Worm (Caenorhabditis elegans) whole organism, young adult: Measurements from ENCODE around the gene cacn-1.

ENCODE experiments used
- B0035.1 ChIP-seq: sonication (generic microtip); optimal IDR thresholded peaks from 2 replicates; lab custom pipeline; 2016; ENCODE audit warnings: missing genetic modification characterization, mild to moderate bottlenecking, missing compliant biosample characterization, missing genotype, missing genetic modification reagents
- ama-1 ChIP-seq, 3 experiments: fragments of 150-350 bp in 1 of 3; sonication (generic microtip) in 2 of 3; optimal IDR thresholded peaks; 2 replicates each; lab custom pipeline; 2014 to 2018; ENCODE audit warnings: missing biosample characterization in 2 of 3, missing genetic modification characterization in 2 of 3, missing genetic modification reagents in 2 of 3
- cebp-2 ChIP-seq: fragments of 200-800 bp; sonication (Bioruptor generic); IDR thresholded peaks from 2 replicates; pipeline ENCODE4 v1.3.6; 2022; ENCODE audit warnings: missing genetic modification characterization, missing compliant biosample characterization
- snpc-4 ChIP-seq, 5 experiments: fragments of 150-350 bp in 1 of 5; sonication (generic microtip) in 4 of 5; optimal IDR thresholded peaks; 2 replicates each; lab custom pipeline; 2014 to 2018; ENCODE audit warnings: missing genetic modification characterization in 5 of 5, missing biosample characterization in 3 of 5, antibody characterized with exemption in 2 of 5, mild to moderate bottlenecking in 2 of 5, missing compliant biosample characterization in 2 of 5, missing genotype in 2 of 5, moderate library complexity in 2 of 5, missing genetic modification reagents in 1 of 5
- unc-62 ChIP-seq: fragments of 150-350 bp; optimal IDR thresholded peaks from 2 replicates; lab custom pipeline; 2014; ENCODE audit warnings: missing biosample characterization, missing genetic modification reagents, missing genetic modification characterization

ce11 chrII:14126841-14127240 lies 15.1 kb downstream of the cacn-1 start, which contains the start of gene K09E4.3:
- TF ChIP-seq unc-62 (GFP tag; lab: Kevin White, UChicago) (no peak), ama-1 (optimal IDR thresholded peaks at IDR 0.05; lab: Kevin White, UChicago) (no peak), ama-1 (GFP tag; optimal IDR thresholded peaks at IDR 0.05; lab: Kevin White, UChicago) (no peak), snpc-4 (GFP tag; optimal IDR thresholded peaks at IDR 0.05; lab: Kevin White, UChicago) (no peak), snpc-4 (tag; optimal IDR thresholded peaks at IDR 0.05; lab: Kevin White, UChicago) (no peak), cebp-2 (GFP tag; lab: Robert Waterston, UW) (no peak), B0035.1 (tag; lab: Kevin White, UChicago) (no peak)
